Worm (Caenorhabditis elegans) whole organism, early embryonic: ENCODE results near the gene Y46H3D.1.

ENCODE experiments used
- ets-7 ChIP-seq: sonication (generic microtip); optimal IDR thresholded peaks from 2 replicates; lab custom pipeline; 2016; ENCODE audit warnings: missing genotype, missing genetic modification characterization, missing compliant biosample characterization
- flt-1 ChIP-seq: fragments of 200-800 bp; sonication (Bioruptor generic); IDR thresholded peaks from 2 replicates; pipeline ENCODE4 v1.3.6; 2022; ENCODE audit warnings: missing genetic modification characterization, missing compliant biosample characterization
- hmbx-1 ChIP-seq: sonication (generic microtip); optimal IDR thresholded peaks from 2 replicates; lab custom pipeline; 2016; ENCODE audit warnings: mild to moderate bottlenecking, missing genetic modification characterization, missing compliant biosample characterization
- hmg-4 ChIP-seq: fragments of 200-800 bp; sonication (Bioruptor generic); optimal IDR thresholded peaks from 2 replicates; lab custom pipeline; 2018; ENCODE audit warnings: mild to moderate bottlenecking, missing genetic modification characterization, missing compliant biosample characterization
- hnd-1 ChIP-seq: sonication (generic microtip); optimal IDR thresholded peaks from 2 replicates; lab custom pipeline; 2016; ENCODE audit warnings: missing genetic modification characterization, missing compliant biosample characterization
- tbx-11 ChIP-seq: fragments of 200-800 bp; sonication (Bioruptor generic); IDR thresholded peaks from 2 replicates; pipeline ENCODE4 v1.3.6; 2022; ENCODE audit warnings: missing genetic modification characterization, missing compliant biosample characterization

ce11 chrV:1631148-1631547, 11.2 kb upstream of the Y46H3D.1 start, which contains the start of gene Y46H3D.8:
- TF ChIP-seq hmg-4 (GFP tag; lab: Kevin White, UChicago), result no peak
- no peak for TF ChIP-seq flt-1 (GFP tag; lab: Robert Waterston, UW)
- no peak for TF ChIP-seq tbx-11 (GFP tag; lab: Robert Waterston, UW)
- TF ChIP-seq ets-7 (tag; lab: Kevin White, UChicago), result no peak
- no peak for TF ChIP-seq hmbx-1 (tag; lab: Kevin White, UChicago)
- TF ChIP-seq hnd-1 (tag; lab: Kevin White, UChicago), result no peak
